Fruit fly (Drosophila melanogaster) whole organism, embryonic: ENCODE measurements around the gene Spt6.

Source experiments
- BEAF-32 ChIP-seq: fragments of 200-800 bp; sonication (Bioruptor generic); optimal IDR thresholded peaks from 3 replicates; lab custom pipeline; 2017; ENCODE audit warnings: missing biosample characterization, missing genetic modification characterization, mild to moderate bottlenecking, moderate library complexity, missing genetic modification reagents
- CG10431 ChIP-seq: fragments of 200-800 bp; sonication (Bioruptor generic); optimal IDR thresholded peaks from 3 replicates; lab custom pipeline; 2018; ENCODE audit warnings: missing biosample characterization, mild to moderate bottlenecking, missing genetic modification characterization
- CG10543 ChIP-seq: fragments of 200-800 bp; sonication (Bioruptor generic); optimal IDR thresholded peaks from 3 replicates; lab custom pipeline; 2017; ENCODE audit warnings: missing biosample characterization, mild to moderate bottlenecking, missing genetic modification characterization, moderate library complexity
- CG10979 ChIP-seq: fragments of 200-800 bp; sonication (Bioruptor generic); optimal IDR thresholded peaks from 2 replicates; lab custom pipeline; 2018; ENCODE audit warnings: missing biosample characterization, mild to moderate bottlenecking, missing genetic modification characterization, moderate library complexity
- CG11085 ChIP-seq: fragments of 200-800 bp; sonication (Bioruptor generic); IDR thresholded peaks from 2 replicates; pipeline ENCODE4 v1.3.6; 2022; ENCODE audit warnings: missing biosample characterization, missing genetic modification characterization
- CG11398 ChIP-seq: fragments of 200-800 bp; sonication (Bioruptor generic); optimal IDR thresholded peaks from 2 replicates; lab custom pipeline; 2016; ENCODE audit warnings: missing biosample characterization, missing genetic modification characterization
- CG11504 ChIP-seq: fragments of 200-800 bp; sonication (Bioruptor generic); optimal IDR thresholded peaks from 3 replicates; lab custom pipeline; 2019; ENCODE audit warnings: missing biosample characterization, mild to moderate bottlenecking, missing genetic modification characterization, moderate library complexity
- CG11695 ChIP-seq: fragments of 200-800 bp; sonication (Bioruptor generic); IDR thresholded peaks from 3 replicates; pipeline ENCODE4 v1.3.6; 2022; ENCODE audit warnings: missing biosample characterization, missing genetic modification characterization
- CG12104 ChIP-seq: fragments of 200-800 bp; sonication (Bioruptor generic); optimal IDR thresholded peaks from 3 replicates; lab custom pipeline; 2016; ENCODE audit warnings: missing biosample characterization, missing genetic modification characterization
- CG13624 ChIP-seq: fragments of 200-800 bp; sonication (Bioruptor generic); optimal IDR thresholded peaks from 2 replicates; lab custom pipeline; 2016; ENCODE audit warnings: missing biosample characterization, missing genetic modification characterization
- CG14050 ChIP-seq: fragments of 200-800 bp; sonication (Bioruptor generic); IDR thresholded peaks from 3 replicates; pipeline ENCODE4 v1.3.6; 2022; ENCODE audit warnings: missing biosample characterization, missing genetic modification characterization
- CG2875 ChIP-seq: fragments of 200-800 bp; sonication (Bioruptor generic); optimal IDR thresholded peaks from 2 replicates; lab custom pipeline; 2017; ENCODE audit warnings: missing biosample characterization, mild to moderate bottlenecking, missing genetic modification characterization, missing genetic modification reagents
- CG30403 ChIP-seq: fragments of 200-800 bp; sonication (Bioruptor generic); optimal IDR thresholded peaks from 3 replicates; lab custom pipeline; 2016; ENCODE audit warnings: missing biosample characterization, missing genetic modification characterization
- CG31365 ChIP-seq: fragments of 200-800 bp; sonication (Bioruptor generic); optimal IDR thresholded peaks from 2 replicates; lab custom pipeline; 2018; ENCODE audit warnings: missing biosample characterization, mild to moderate bottlenecking, missing genetic modification characterization
- CG4820 ChIP-seq: fragments of 200-800 bp; sonication (Bioruptor generic); optimal IDR thresholded peaks from 3 replicates; lab custom pipeline; 2016; ENCODE audit warnings: missing biosample characterization, missing genetic modification characterization
- CG7839 ChIP-seq: fragments of 200-800 bp; sonication (Bioruptor generic); optimal IDR thresholded peaks from 3 replicates; lab custom pipeline; 2018; ENCODE audit warnings: missing biosample characterization, mild to moderate bottlenecking, missing genetic modification characterization, moderate library complexity
- CG8765 ChIP-seq: fragments of 200-800 bp; sonication (Bioruptor generic); IDR thresholded peaks from 2 replicates; pipeline ENCODE4 v1.3.6; 2022; ENCODE audit warnings: missing biosample characterization, missing genetic modification characterization
- Drgx ChIP-seq: fragments of 200-800 bp; sonication (Bioruptor generic); IDR thresholded peaks from 2 replicates; pipeline ENCODE4 v1.3.6; 2022; ENCODE audit warnings: missing biosample characterization, missing genetic modification characterization
- E2f2 ChIP-seq: fragments of 200-800 bp; sonication (Bioruptor generic); IDR thresholded peaks from 2 replicates; pipeline ENCODE4 v1.3.6; 2022; ENCODE audit warnings: missing biosample characterization, missing genetic modification characterization
- Fer1 ChIP-seq: fragments of 200-800 bp; sonication (Bioruptor generic); optimal IDR thresholded peaks from 2 replicates; lab custom pipeline; 2017; ENCODE audit warnings: missing biosample characterization, mild to moderate bottlenecking, missing genetic modification characterization
- H2.0 ChIP-seq: fragments of 200-800 bp; sonication (Bioruptor generic); IDR thresholded peaks from 2 replicates; pipeline ENCODE4 v1.3.6; 2022; ENCODE audit warnings: missing biosample characterization, missing genetic modification characterization
- Hsf ChIP-seq: fragments of 200-800 bp; sonication (Bioruptor generic); optimal IDR thresholded peaks from 3 replicates; lab custom pipeline; 2016; ENCODE audit warnings: missing biosample characterization, missing genetic modification characterization
- Mes4 ChIP-seq: fragments of 200-800 bp; sonication (Bioruptor generic); optimal IDR thresholded peaks from 2 replicates; lab custom pipeline; 2016; ENCODE audit warnings: missing biosample characterization, missing genetic modification characterization
- Nf-YC ChIP-seq: fragments of 200-800 bp; optimal IDR thresholded peaks from 3 replicates; lab custom pipeline; 2019; ENCODE audit warnings: missing biosample characterization, mild to moderate bottlenecking, missing genetic modification characterization, moderate library complexity
- Opbp ChIP-seq: fragments of 200-800 bp; sonication (Bioruptor generic); IDR thresholded peaks from 3 replicates; pipeline ENCODE4 v1.3.6; 2022; ENCODE audit warnings: missing biosample characterization, missing genetic modification characterization; ENCODE audit not compliant: partially characterized antibody
- Ptx1 ChIP-seq: fragments of 200-800 bp; sonication (Bioruptor generic); IDR thresholded peaks from 2 replicates; pipeline ENCODE4 v1.3.6; 2022; ENCODE audit warnings: missing biosample characterization, missing genetic modification characterization
- Rx ChIP-seq: fragments of 200-800 bp; sonication (Bioruptor generic); IDR thresholded peaks from 2 replicates; pipeline ENCODE4 v1.3.6; 2022; ENCODE audit warnings: missing biosample characterization, missing genetic modification characterization
- Trl ChIP-seq, 3 experiments: fragments of >200 bp in 2 of 3; fragments of 200-800 bp in 1 of 3; sonication (Bioruptor generic) in 1 of 3; optimal IDR thresholded peaks; 2 replicates in 1 of 3; 3 replicates in 2 of 3; lab custom pipeline; 2016 to 2017; ENCODE audit warnings: missing biosample characterization in 1 of 3, missing genetic modification characterization in 1 of 3
- ab ChIP-seq: fragments of 200-800 bp; sonication (Bioruptor generic); optimal IDR thresholded peaks from 2 replicates; lab custom pipeline; 2016; ENCODE audit warnings: missing biosample characterization, missing genetic modification characterization
- bigmax ChIP-seq: fragments of 200-800 bp; sonication (Bioruptor generic); optimal IDR thresholded peaks from 2 replicates; lab custom pipeline; 2018; ENCODE audit warnings: missing biosample characterization, mild to moderate bottlenecking, missing genetic modification characterization
- bowl ChIP-seq: fragments of 200-800 bp; sonication (Bioruptor generic); IDR thresholded peaks from 2 replicates; pipeline ENCODE4 v1.3.6; 2022; ENCODE audit warnings: missing biosample characterization, missing genetic modification characterization
- cg ChIP-seq: fragments of 200-800 bp; sonication (Bioruptor generic); optimal IDR thresholded peaks from 3 replicates; lab custom pipeline; 2019; ENCODE audit warnings: missing biosample characterization, mild to moderate bottlenecking, missing genetic modification characterization, moderate library complexity
- chinmo ChIP-seq: fragments of 200-800 bp; sonication (Bioruptor generic); IDR thresholded peaks from 4 replicates; pipeline ENCODE4 v1.3.6; 2022; ENCODE audit warnings: missing biosample characterization, missing genetic modification characterization; ENCODE audit not compliant: partially characterized antibody
- ci ChIP-seq: fragments of 200-800 bp; sonication (Bioruptor generic); IDR thresholded peaks from 3 replicates; pipeline ENCODE4 v1.3.6; 2022; ENCODE audit warnings: missing biosample characterization, missing genetic modification characterization
- crol ChIP-seq: fragments of 200-800 bp; sonication (Bioruptor generic); IDR thresholded peaks from 2 replicates; pipeline ENCODE4 v1.3.6; 2022; ENCODE audit warnings: missing biosample characterization, missing genetic modification characterization
- dan ChIP-seq: fragments of 200-800 bp; sonication (Bioruptor generic); IDR thresholded peaks from 2 replicates; pipeline ENCODE4 v1.3.6; 2022; ENCODE audit warnings: missing biosample characterization, missing genetic modification characterization
- dimm ChIP-seq: fragments of 200-800 bp; sonication (Bioruptor generic); IDR thresholded peaks from 2 replicates; pipeline ENCODE4 v1.3.6; 2022; ENCODE audit warnings: missing biosample characterization, missing genetic modification characterization
- dpn ChIP-seq, 2 experiments: fragments of 200-800 bp; sonication (Bioruptor generic); optimal IDR thresholded peaks; 3 replicates each; lab custom pipeline; 2016; ENCODE audit warnings: missing biosample characterization in 2 of 2, missing genetic modification characterization in 2 of 2
- ftz-f1 ChIP-seq: fragments of 200-800 bp; sonication (Bioruptor generic); optimal IDR thresholded peaks from 2 replicates; lab custom pipeline; 2016; ENCODE audit warnings: missing biosample characterization, missing genetic modification characterization
- insv ChIP-seq, 2 experiments: fragments of 200-800 bp; sonication (Bioruptor generic); optimal IDR thresholded peaks; 3 replicates each; lab custom pipeline; 2016 to 2018; ENCODE audit warnings: missing biosample characterization in 2 of 2, missing genetic modification characterization in 2 of 2
- jumu ChIP-seq: fragments of 200-800 bp; sonication (Bioruptor generic); optimal IDR thresholded peaks from 3 replicates; lab custom pipeline; 2016; ENCODE audit warnings: missing biosample characterization, missing genetic modification characterization
- lov ChIP-seq, 2 experiments: fragments of 200-800 bp in 1 of 2; fragments of >200 bp in 1 of 2; sonication (Bioruptor generic) in 1 of 2; IDR thresholded peaks in 1 of 2; optimal IDR thresholded peaks in 1 of 2; 2 replicates in 1 of 2; 3 replicates in 1 of 2; pipeline versions ENCODE4 v1.3.6 to Lab custom; 2017 to 2022; ENCODE audit warnings: missing biosample characterization in 1 of 2, missing genetic modification characterization in 1 of 2
- odd ChIP-seq: fragments of 200-800 bp; sonication (Bioruptor generic); optimal IDR thresholded peaks from 2 replicates; lab custom pipeline; 2017; ENCODE audit warnings: missing biosample characterization, mild to moderate bottlenecking, missing genetic modification characterization
- pfk ChIP-seq: fragments of 200-800 bp; sonication (Bioruptor generic); optimal IDR thresholded peaks from 2 replicates; lab custom pipeline; 2018; ENCODE audit warnings: missing biosample characterization, mild to moderate bottlenecking, missing genetic modification characterization, moderate library complexity
- seq ChIP-seq: fragments of 200-800 bp; sonication (Bioruptor generic); IDR thresholded peaks from 2 replicates; pipeline ENCODE4 v1.3.6; 2022; ENCODE audit warnings: missing biosample characterization, missing genetic modification characterization
- stwl ChIP-seq: fragments of 200-800 bp; sonication (Bioruptor generic); optimal IDR thresholded peaks from 3 replicates; lab custom pipeline; 2018; ENCODE audit warnings: missing biosample characterization, mild to moderate bottlenecking, missing genetic modification characterization, moderate library complexity
- tin ChIP-seq: fragments of 200-800 bp; sonication (Bioruptor generic); optimal IDR thresholded peaks from 3 replicates; lab custom pipeline; 2016; ENCODE audit warnings: missing biosample characterization, missing genetic modification characterization
- usp ChIP-seq: fragments of >200 bp; optimal IDR thresholded peaks from 2 replicates; lab custom pipeline; 2017; ENCODE audit warnings: missing biosample characterization, missing genetic modification characterization

The Spt6 gene

dm6 chrX:6266092-6266491 lies 1.5 kb upstream of the Spt6 start:
- TF ChIP-seq CG10431 (GFP tag; lab: Kevin White, UChicago) (peak; percentile 91), Hsf (no peak), Trl (optimal IDR thresholded peaks at IDR 0.05; lab: Kevin White, UChicago) (peak; percentile 30 to 58), Trl (GFP tag; optimal IDR thresholded peaks at IDR 0.05; lab: Kevin White, UChicago) (no peak), ci (GFP tag; lab: Robert Waterston, UW) (0 out of 3 replicates have a peak, but pooled peaks have one; percentile 20), crol (peak; percentile 76), CG8765 (GFP tag; lab: Robert Waterston, UW) (no peak), pfk (GFP tag; lab: Kevin White, UChicago) (peak; percentile 85), cg (GFP tag; lab: Kevin White, UChicago) (peak; percentile 39), CG30403 (GFP tag; lab: Kevin White, UChicago) (no peak), bigmax (peak; percentile 87), CG11504 (tag; lab: Kevin White, UChicago) (peak; percentile 29)
- TF ChIP-seq, all 482 proteins: peak for 8

dm6 chrX:6267187-6267711 lies 348 bp upstream of the Spt6 start, which contains the start of gene schlank:
Gene schlank, minus strand, starts transcription at chrX:6267228.
- TF ChIP-seq Opbp (GFP tag; lab: Robert Waterston, UW) (0 out of 3 replicates have a peak, but pooled peaks have one; percentile 6), Rx (peak; percentile 37; the same call in 1 of the 2 replicates), H2.0 (GFP tag; lab: Robert Waterston, UW) (peak; percentile 63), seq (GFP tag; lab: Robert Waterston, UW) (peak; percentile 52; the same call in 1 of the 2 replicates), CG31365 (tag; lab: Kevin White, UChicago) (no peak), jumu (GFP tag; lab: Kevin White, UChicago) (peak; percentile 74), Mes4 (GFP tag; lab: Kevin White, UChicago) (no peak), stwl (tag; lab: Kevin White, UChicago) (peak; percentile 32), ab (GFP tag; lab: Kevin White, UChicago) (no peak), CG2875 (GFP tag; lab: Kevin White, UChicago) (no peak), dpn (GFP tag; optimal IDR thresholded peaks at IDR 0.05; lab: Kevin White, UChicago) (peak; percentile 56 to 57), usp (no peak), odd (GFP tag; lab: Kevin White, UChicago) (no peak), CG11695 (GFP tag; lab: Robert Waterston, UW) (peak; percentile 51; the same call in 1 of the 3 replicates), BEAF-32 (GFP tag; lab: Kevin White, UChicago) (peak; percentile 33), CG12104 (GFP tag; lab: Kevin White, UChicago) (peak; percentile 27), E2f2 (GFP tag; lab: Robert Waterston, UW) (peak; percentile 39; the same call in 1 of the 2 replicates), CG14050 (GFP tag; lab: Robert Waterston, UW) (peak; percentile 32; the same call in 1 of the 3 replicates), insv (GFP tag; optimal IDR thresholded peaks at IDR 0.05; lab: Kevin White, UChicago) (peak in 1 of 2 experiments; percentile 12), dan (no peak), Drgx (0 out of 2 replicates have a peak, but pooled peaks have one; percentile 29), tin (GFP tag; lab: Kevin White, UChicago) (peak; percentile 41), CG10543 (GFP tag; lab: Kevin White, UChicago) (peak; percentile 49), lov (optimal IDR thresholded peaks at IDR 0.05; lab: Kevin White, UChicago) (no peak), lov (GFP tag; IDR thresholded peaks at IDR 0.05; lab: Robert Waterston, UW) (no peak), Ptx1 (GFP tag; lab: Robert Waterston, UW) (peak; percentile 77), dimm (no peak), CG13624 (peak; percentile 54), CG11085 (GFP tag; lab: Robert Waterston, UW) (peak; percentile 22; the same call in 1 of the 2 replicates), CG7839 (tag; lab: Kevin White, UChicago) (no peak), bowl (GFP tag; lab: Robert Waterston, UW) (no peak), Trl (optimal IDR thresholded peaks at IDR 0.05; lab: Kevin White, UChicago) (no peak), Trl (GFP tag; optimal IDR thresholded peaks at IDR 0.05; lab: Kevin White, UChicago) (peak; percentile 51), Fer1 (GFP tag; lab: Kevin White, UChicago) (peak; percentile 10), CG10979 (tag; lab: Kevin White, UChicago) (peak; percentile 26), Nf-YC (tag; lab: Kevin White, UChicago) (peak; percentile 22), CG11398 (GFP tag; lab: Kevin White, UChicago) (peak; percentile 30), chinmo (no peak), ftz-f1 (GFP tag; lab: Kevin White, UChicago) (no peak), CG4820 (no peak)
